Fruit fly (Drosophila melanogaster) whole organism, adult: Measurements from ENCODE around the gene RabX6.

Experiments
- CG11617 ChIP-seq: fragments of 200-800 bp; sonication (Bioruptor generic); optimal IDR thresholded peaks from 2 replicates; lab custom pipeline; 2017; ENCODE audit warnings: mild to moderate bottlenecking, missing biosample characterization, missing genetic modification reagents, missing genetic modification characterization
- CG12768 ChIP-seq: fragments of 200-800 bp; sonication (Bioruptor generic); optimal IDR thresholded peaks from 2 replicates; lab custom pipeline; 2017; ENCODE audit warnings: missing biosample characterization, missing genetic modification characterization, mild to moderate bottlenecking, moderate library complexity, missing genetic modification reagents
- CG14711 ChIP-seq: fragments of 200-800 bp; sonication (Bioruptor generic); optimal IDR thresholded peaks from 2 replicates; lab custom pipeline; 2018; ENCODE audit warnings: missing biosample characterization, mild to moderate bottlenecking, missing genetic modification characterization, moderate library complexity
- CG5204 ChIP-seq: fragments of 200-800 bp; sonication (Bioruptor generic); optimal IDR thresholded peaks from 2 replicates; lab custom pipeline; 2016; ENCODE audit warnings: missing biosample characterization, missing genetic modification characterization
- CG7045 ChIP-seq: fragments of 200-800 bp; sonication (Bioruptor generic); optimal IDR thresholded peaks from 2 replicates; lab custom pipeline; 2017; ENCODE audit warnings: missing biosample characterization, mild to moderate bottlenecking, missing genetic modification characterization
- CG7101 ChIP-seq: fragments of 200-800 bp; sonication (Bioruptor generic); optimal IDR thresholded peaks from 2 replicates; lab custom pipeline; 2018; ENCODE audit warnings: missing biosample characterization, mild to moderate bottlenecking, missing genetic modification characterization, moderate library complexity
- Crg-1 ChIP-seq: fragments of 200-800 bp; sonication (Bioruptor generic); optimal IDR thresholded peaks from 2 replicates; lab custom pipeline; 2016; ENCODE audit warnings: missing biosample characterization, missing genetic modification characterization
- Mnt ChIP-seq: fragments of 200-800 bp; sonication (Bioruptor generic); optimal IDR thresholded peaks from 2 replicates; lab custom pipeline; 2016; ENCODE audit warnings: missing biosample characterization, mild to moderate bottlenecking, missing genetic modification characterization
- bab1 ChIP-seq: fragments of 200-800 bp; sonication (Bioruptor generic); optimal IDR thresholded peaks from 3 replicates; lab custom pipeline; 2019; ENCODE audit warnings: missing biosample characterization, mild to moderate bottlenecking, missing genetic modification characterization, moderate library complexity
- cic ChIP-seq: fragments of 200-800 bp; sonication (Bioruptor generic); optimal IDR thresholded peaks from 2 replicates; lab custom pipeline; 2017; ENCODE audit warnings: missing biosample characterization, mild to moderate bottlenecking, missing genetic modification characterization, moderate library complexity
- cnc ChIP-seq, 2 experiments: fragments of >200 bp; optimal IDR thresholded peaks; 2 replicates each; lab custom pipeline; 2017
- kay ChIP-seq: fragments of 200-800 bp; sonication (Bioruptor generic); peaks from one replicate; lab custom pipeline; 2016; ENCODE audit warnings: missing biosample characterization, missing genetic modification characterization, borderline replicate concordance
- pad ChIP-seq: fragments of 200-800 bp; sonication (Bioruptor generic); optimal IDR thresholded peaks from 3 replicates; lab custom pipeline; 2017; ENCODE audit warnings: missing biosample characterization, missing genetic modification characterization, mild to moderate bottlenecking, moderate library complexity, missing genetic modification reagents

DNA sequence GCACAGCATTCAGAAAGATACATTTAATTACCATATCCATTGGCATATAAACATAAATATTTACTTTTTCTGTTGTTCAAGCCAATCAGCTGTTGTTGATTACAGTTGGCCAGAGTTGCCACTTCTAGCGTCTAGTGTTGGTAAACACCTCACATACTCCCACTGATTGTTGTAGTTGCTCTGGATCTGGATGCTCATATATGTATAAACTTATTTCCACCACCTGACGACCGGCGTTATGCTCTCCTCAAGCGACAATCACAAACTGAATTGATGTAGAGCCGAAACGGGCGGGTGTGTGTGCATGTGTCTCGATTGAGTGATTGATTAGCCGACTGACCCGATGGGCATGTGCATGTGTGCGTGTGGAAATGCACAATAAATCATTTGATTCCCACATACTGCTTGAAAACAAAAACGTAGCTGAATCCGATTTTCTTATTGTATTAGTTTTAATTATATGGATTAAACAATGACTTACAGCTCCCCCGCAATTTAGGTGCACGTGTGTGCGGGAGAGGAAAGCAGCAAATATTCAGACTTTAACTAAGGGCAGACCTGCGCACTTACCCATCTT, 8.4 kb upstream of the RabX6 start:
- TF ChIP-seq CG14711, result peak; percentile 91
- TF ChIP-seq Mnt, result peak; percentile 81
- peak; percentile 47 for TF ChIP-seq pad (GFP tag; lab: Kevin White, UChicago)
- peak; percentile 88 for TF ChIP-seq Crg-1 (GFP tag; lab: Kevin White, UChicago)
- TF ChIP-seq CG7045, result peak; percentile 42
- peak; percentile 35 for TF ChIP-seq CG5204 (GFP tag; lab: Kevin White, UChicago)
- TF ChIP-seq kay (GFP tag; lab: Kevin White, UChicago), result no peak
- no peak for TF ChIP-seq bab1 (GFP tag; lab: Kevin White, UChicago)
- peak; percentile 41 for TF ChIP-seq cic (GFP tag; lab: Kevin White, UChicago)
- peak; percentile 62 for TF ChIP-seq CG12768 (GFP tag; lab: Kevin White, UChicago)
- TF ChIP-seq cnc (optimal IDR thresholded peaks at IDR 0.05; lab: Kevin White, UChicago), result no peak
- peak; percentile 34 for TF ChIP-seq CG11617 (GFP tag; lab: Kevin White, UChicago)
- peak; percentile 66 for TF ChIP-seq CG7101 (tag; lab: Kevin White, UChicago)
